Worm (Caenorhabditis elegans) whole organism, early embryonic: ENCODE results near the gene hgap-2.

ENCODE experiments used
- B0310.2 ChIP-seq: sonication (generic microtip); optimal IDR thresholded peaks from 2 replicates; lab custom pipeline; 2016; ENCODE audit warnings: mild to moderate bottlenecking, missing genetic modification characterization, missing compliant biosample characterization
- F13C5.2 ChIP-seq: sonication (generic microtip); optimal IDR thresholded peaks from 2 replicates; lab custom pipeline; 2017; ENCODE audit warnings: mild to moderate bottlenecking, missing genetic modification characterization, inconsistent platforms, missing compliant biosample characterization
- aly-1 ChIP-seq: sonication (generic microtip); optimal IDR thresholded peaks from 2 replicates; lab custom pipeline; 2016; ENCODE audit warnings: missing genetic modification characterization, missing compliant biosample characterization
- ama-1 ChIP-seq: fragments of 150-350 bp; optimal IDR thresholded peaks from 2 replicates; lab custom pipeline; 2014
- ceh-13 ChIP-seq: fragments of 200-800 bp; sonication (Bioruptor generic); optimal IDR thresholded peaks from 2 replicates; lab custom pipeline; 2018; ENCODE audit warnings: mild to moderate bottlenecking, missing genetic modification characterization, missing compliant biosample characterization
- ceh-36 ChIP-seq: sonication (generic microtip); optimal IDR thresholded peaks from 2 replicates; lab custom pipeline; 2016; ENCODE audit warnings: missing genetic modification characterization, inconsistent platforms, missing compliant biosample characterization
- flt-1 ChIP-seq: fragments of 200-800 bp; sonication (Bioruptor generic); IDR thresholded peaks from 2 replicates; pipeline ENCODE4 v1.3.6; 2022; ENCODE audit warnings: missing genetic modification characterization, missing compliant biosample characterization
- hmbx-1 ChIP-seq: sonication (generic microtip); optimal IDR thresholded peaks from 2 replicates; lab custom pipeline; 2016; ENCODE audit warnings: mild to moderate bottlenecking, missing genetic modification characterization, missing compliant biosample characterization
- hmg-4 ChIP-seq: fragments of 200-800 bp; sonication (Bioruptor generic); optimal IDR thresholded peaks from 2 replicates; lab custom pipeline; 2018; ENCODE audit warnings: mild to moderate bottlenecking, missing genetic modification characterization, missing compliant biosample characterization
- pes-1 ChIP-seq: fragments of 200-800 bp; sonication (Bioruptor generic); IDR thresholded peaks from 2 replicates; pipeline ENCODE4 v1.3.6; 2022; ENCODE audit warnings: missing genetic modification reagents, missing genetic modification characterization, missing compliant biosample characterization
- scrt-1 ChIP-seq: fragments of 200-800 bp; sonication (Bioruptor generic); IDR thresholded peaks from 2 replicates; pipeline ENCODE4 v1.3.6; 2022; ENCODE audit warnings: missing genetic modification characterization, missing compliant biosample characterization
- sea-1 ChIP-seq: fragments of 200-800 bp; sonication (Bioruptor generic); conservative IDR thresholded peaks from 2 replicates; pipeline ENCODE4 v1.3.6; 2022; ENCODE audit warnings: missing genetic modification characterization, missing compliant biosample characterization
- tbx-37 ChIP-seq: fragments of 200-800 bp; sonication (Bioruptor generic); conservative IDR thresholded peaks from 2 replicates; pipeline ENCODE4 v1.3.6; 2022; ENCODE audit warnings: missing genetic modification reagents, missing genetic modification characterization, missing compliant biosample characterization
- tra-4 ChIP-seq: sonication (generic microtip); optimal IDR thresholded peaks from 2 replicates; lab custom pipeline; 2017; ENCODE audit warnings: missing genetic modification characterization, missing compliant biosample characterization

The hgap-2 gene

DNA sequence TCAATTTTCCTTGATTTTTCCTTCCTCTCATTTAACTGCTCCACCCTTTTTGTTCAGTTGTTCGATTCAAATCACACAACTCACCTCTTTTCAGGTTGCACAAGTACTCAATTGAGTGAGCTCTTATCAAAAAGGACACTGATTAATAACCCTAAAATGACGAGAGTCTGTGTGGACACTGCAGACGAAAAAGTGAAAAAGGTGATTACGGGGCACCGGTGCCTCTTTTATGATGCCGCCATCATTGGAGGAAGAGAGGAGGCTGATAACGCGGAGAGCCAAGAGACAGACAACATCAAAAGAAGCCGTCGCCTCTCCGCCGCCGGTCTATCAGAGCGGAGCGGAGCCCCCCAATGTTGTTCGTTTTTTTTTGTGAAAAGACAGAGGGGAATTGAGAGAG lies 59.6 kb downstream of the hgap-2 start, which contains the start of gene sptf-2:
TSS of gene sptf-2 (plus strand) at position 297 of the 400 bp plus-strand sequence.
- TF ChIP-seq flt-1, result no peak
- TF ChIP-seq ceh-36 (tag; lab: Kevin White, UChicago), result no peak
- TF ChIP-seq tbx-37 (GFP tag; lab: Robert Waterston, UW), result no peak
- no peak for TF ChIP-seq scrt-1 (GFP tag; lab: Robert Waterston, UW)

DNA sequence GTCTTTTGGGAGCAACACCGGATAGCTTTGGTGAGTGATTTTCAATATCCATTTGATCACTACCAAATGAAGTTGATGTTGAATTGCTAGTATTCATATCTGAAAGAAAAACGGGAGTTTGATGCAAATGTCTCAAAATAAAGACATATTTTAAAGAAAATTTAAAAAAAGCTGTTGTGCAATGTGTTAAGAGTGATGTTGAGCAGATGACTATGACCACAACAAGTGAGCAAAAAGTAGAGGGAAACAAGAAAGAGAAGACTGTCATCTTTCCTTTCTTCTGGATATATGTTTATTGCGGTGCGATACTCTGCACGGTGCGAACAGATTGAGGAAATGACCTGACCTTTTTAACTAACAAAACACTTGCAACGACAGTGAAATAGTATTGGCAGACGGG lies 61.3 kb downstream of the hgap-2 start, which contains the start of gene T22C8.4:
TSS of gene T22C8.4 (minus strand) at position 101 of the 400 bp plus-strand sequence.
- TF ChIP-seq ceh-36 (tag; lab: Kevin White, UChicago) (no peak), scrt-1 (GFP tag; lab: Robert Waterston, UW) (no peak), pes-1 (GFP tag; lab: Robert Waterston, UW) (no peak), tra-4 (tag; lab: Kevin White, UChicago) (no peak), ama-1 (lab: Kevin White, UChicago) (no peak), sea-1 (GFP tag; lab: Robert Waterston, UW) (no peak), ceh-13 (GFP tag; lab: Kevin White, UChicago) (no peak), B0310.2 (no peak), F13C5.2 (tag; lab: Kevin White, UChicago) (no peak), tbx-37 (GFP tag; lab: Robert Waterston, UW) (no peak), flt-1 (no peak), hmbx-1 (no peak), aly-1 (tag; lab: Kevin White, UChicago) (no peak)

DNA sequence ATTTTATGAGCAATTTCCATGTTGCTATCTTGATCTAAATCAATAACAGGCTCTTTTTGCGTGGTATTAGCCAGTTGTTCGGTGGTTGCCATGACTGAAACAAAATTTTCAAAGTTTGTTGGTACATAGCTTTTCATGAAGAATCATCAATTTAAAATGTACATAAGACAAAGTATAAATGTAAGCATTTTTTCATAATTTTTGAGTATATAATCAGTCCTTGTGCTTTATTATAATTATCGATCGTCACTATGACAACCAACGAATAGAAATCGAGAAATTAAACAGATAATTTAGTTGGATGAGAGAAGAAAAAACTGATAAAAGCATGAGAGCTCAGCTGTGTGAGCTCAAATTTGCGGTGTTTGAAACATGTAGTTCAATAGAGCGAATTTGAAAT lies 62.8 kb downstream of the hgap-2 start, which contains the start of gene T22C8.3:
TSS of gene T22C8.3 (minus strand) at position 101 of the 400 bp plus-strand sequence.
- no peak for TF ChIP-seq hmg-4
- no peak for TF ChIP-seq tra-4 (tag; lab: Kevin White, UChicago)
- TF ChIP-seq tbx-37 (GFP tag; lab: Robert Waterston, UW), result no peak
- TF ChIP-seq ceh-13 (GFP tag; lab: Kevin White, UChicago), result no peak
- no peak for TF ChIP-seq F13C5.2 (tag; lab: Kevin White, UChicago)
